Fruit fly (Drosophila melanogaster) whole organism, pupa: ENCODE measurements around the gene CG3198.

Source experiments
- CG10348 ChIP-seq: fragments of 200-800 bp; sonication (Bioruptor generic); IDR thresholded peaks from 2 replicates; pipeline ENCODE4 v1.3.6; 2022; ENCODE audit warnings: missing biosample characterization, missing genetic modification characterization
- CG12605 ChIP-seq: fragments of 200-800 bp; sonication (Bioruptor generic); IDR thresholded peaks from 2 replicates; pipeline ENCODE4 v1.3.6; 2022; ENCODE audit warnings: missing biosample characterization, missing genetic modification characterization
- CG13204 ChIP-seq: fragments of 200-800 bp; sonication (Bioruptor generic); optimal IDR thresholded peaks from 2 replicates; lab custom pipeline; 2018; ENCODE audit warnings: missing biosample characterization, mild to moderate bottlenecking, missing genetic modification characterization, moderate library complexity
- CG14655 ChIP-seq: fragments of 200-800 bp; sonication (Bioruptor generic); optimal IDR thresholded peaks from 3 replicates; lab custom pipeline; 2017; ENCODE audit warnings: mild to moderate bottlenecking, missing biosample characterization, missing genetic modification reagents, missing genetic modification characterization
- CG15710 ChIP-seq: fragments of 200-800 bp; sonication (Bioruptor generic); optimal IDR thresholded peaks from 2 replicates; lab custom pipeline; 2018; ENCODE audit warnings: missing biosample characterization, mild to moderate bottlenecking, missing genetic modification characterization, moderate library complexity
- CG17806 ChIP-seq: fragments of 200-800 bp; sonication (Bioruptor generic); optimal IDR thresholded peaks from 2 replicates; lab custom pipeline; 2018; ENCODE audit warnings: missing biosample characterization, mild to moderate bottlenecking, missing genetic modification characterization, moderate library complexity
- CG32121 ChIP-seq: fragments of 200-800 bp; sonication (Bioruptor generic); IDR thresholded peaks from 2 replicates; pipeline ENCODE4 v1.3.6; 2022; ENCODE audit warnings: missing biosample characterization, missing genetic modification characterization
- CG34367 ChIP-seq: fragments of 200-800 bp; sonication (Bioruptor generic); optimal IDR thresholded peaks from 2 replicates; lab custom pipeline; 2018; ENCODE audit warnings: missing biosample characterization, mild to moderate bottlenecking, missing genetic modification characterization
- CG4496 ChIP-seq: fragments of 200-800 bp; sonication (Bioruptor generic); IDR thresholded peaks from 3 replicates; pipeline ENCODE4 v1.3.6; 2022; ENCODE audit warnings: missing biosample characterization, missing genetic modification characterization
- CG8159 ChIP-seq: fragments of 200-800 bp; sonication (Bioruptor generic); optimal IDR thresholded peaks from 3 replicates; lab custom pipeline; 2018; ENCODE audit warnings: missing biosample characterization, mild to moderate bottlenecking, missing genetic modification characterization, moderate library complexity
- CG8301 ChIP-seq: fragments of 200-800 bp; sonication (Bioruptor generic); optimal IDR thresholded peaks from 2 replicates; lab custom pipeline; 2018; ENCODE audit warnings: missing biosample characterization, mild to moderate bottlenecking, missing genetic modification characterization
- CG9948 ChIP-seq: fragments of 200-800 bp; sonication (Bioruptor generic); optimal IDR thresholded peaks from 2 replicates; lab custom pipeline; 2018; ENCODE audit warnings: missing biosample characterization, mild to moderate bottlenecking, missing genetic modification characterization, moderate library complexity
- D1 ChIP-seq: fragments of 200-800 bp; sonication (Bioruptor generic); optimal IDR thresholded peaks from 2 replicates; lab custom pipeline; 2018; ENCODE audit warnings: missing biosample characterization, mild to moderate bottlenecking, missing genetic modification characterization, moderate library complexity
- EcR ChIP-seq: fragments of 200-800 bp; sonication (Bioruptor generic); optimal IDR thresholded peaks from 3 replicates; lab custom pipeline; 2019; ENCODE audit warnings: missing biosample characterization, missing genetic modification characterization, mild to moderate bottlenecking, moderate library complexity, missing genetic modification reagents
- Ets98B ChIP-seq: fragments of 200-800 bp; sonication (Bioruptor generic); IDR thresholded peaks from 2 replicates; pipeline ENCODE4 v1.3.6; 2022; ENCODE audit warnings: missing biosample characterization, missing genetic modification characterization
- Pif1A ChIP-seq: fragments of 200-800 bp; sonication (Bioruptor generic); optimal IDR thresholded peaks from 3 replicates; lab custom pipeline; 2016; ENCODE audit warnings: missing biosample characterization, missing genetic modification characterization
- Pif1B ChIP-seq: fragments of 200-800 bp; sonication (Bioruptor generic); optimal IDR thresholded peaks from 3 replicates; lab custom pipeline; 2016; ENCODE audit warnings: missing biosample characterization, missing genetic modification characterization
- Snoo ChIP-seq: fragments of 200-800 bp; sonication (Bioruptor generic); optimal IDR thresholded peaks from 3 replicates; lab custom pipeline; 2017; ENCODE audit warnings: missing biosample characterization, mild to moderate bottlenecking, missing genetic modification characterization, inconsistent platforms
- fd96Ca ChIP-seq: fragments of 200-800 bp; sonication (Bioruptor generic); IDR thresholded peaks from 3 replicates; pipeline ENCODE4 v1.3.6; 2022; ENCODE audit warnings: missing biosample characterization, missing genetic modification characterization
- gl ChIP-seq: fragments of 200-800 bp; sonication (Bioruptor generic); optimal IDR thresholded peaks from 2 replicates; lab custom pipeline; 2018; ENCODE audit warnings: missing biosample characterization, mild to moderate bottlenecking, missing genetic modification characterization
- rn ChIP-seq: fragments of 200-800 bp; sonication (Bioruptor generic); IDR thresholded peaks from 2 replicates; pipeline ENCODE4 v1.3.6; 2022; ENCODE audit warnings: missing biosample characterization, missing genetic modification characterization

Gene CG3198

dm6 chrX:6710665-6711064 lies 36.9 kb upstream of the CG3198 start:
- TF ChIP-seq CG4496 (GFP tag; lab: Robert Waterston, UW) (no peak), fd96Ca (no peak), Snoo (tag; lab: Kevin White, UChicago) (no peak), gl (tag; lab: Kevin White, UChicago) (no peak), CG12605 (GFP tag; lab: Robert Waterston, UW) (no peak), rn (GFP tag; lab: Robert Waterston, UW) (no peak), Pif1B (GFP tag; lab: Kevin White, UChicago) (no peak)

- TF ChIP-seq CG13204 (no peak), CG8301 (tag; lab: Kevin White, UChicago) (no peak), CG15710 (tag; lab: Kevin White, UChicago) (no peak)
Observed at dm6 chrX:6710258-6710657, 36.5 kb upstream of the CG3198 start.

dm6 chrX:6709252-6710037 lies 35.7 kb upstream of the CG3198 start:
- peak; percentile 31 for TF ChIP-seq CG12605 (GFP tag; lab: Robert Waterston, UW)
- no peak for TF ChIP-seq CG8159 (tag; lab: Kevin White, UChicago)
- TF ChIP-seq, all 21 proteins: peak for 1

dm6 chrX:6708580-6709199 lies 34.9 kb upstream of the CG3198 start:
- TF ChIP-seq Pif1A (GFP tag; lab: Kevin White, UChicago) = peak; percentile 11
- peak; percentile 31 for TF ChIP-seq EcR
- no peak for TF ChIP-seq CG13204

- TF ChIP-seq CG9948 (tag; lab: Kevin White, UChicago) = peak; percentile 50
- TF ChIP-seq CG13204 = peak; percentile 54
- TF ChIP-seq CG10348 (GFP tag; lab: Robert Waterston, UW) = no peak
- TF ChIP-seq Pif1B (GFP tag; lab: Kevin White, UChicago) = peak; percentile 18
- peak; percentile 94 for TF ChIP-seq EcR
- peak; percentile 44; the same call in 1 of the 3 replicates for TF ChIP-seq CG4496 (GFP tag; lab: Robert Waterston, UW)
- no peak for TF ChIP-seq Snoo (tag; lab: Kevin White, UChicago)
- peak; percentile 79 for TF ChIP-seq CG12605 (GFP tag; lab: Robert Waterston, UW)
- peak; percentile 54 for TF ChIP-seq CG8159 (tag; lab: Kevin White, UChicago)
- TF ChIP-seq gl (tag; lab: Kevin White, UChicago) = peak; percentile 76
- TF ChIP-seq CG32121 (GFP tag; lab: Robert Waterston, UW) = 0 out of 2 replicates have a peak, but pooled peaks have one; percentile 21
- peak; percentile 36 for TF ChIP-seq CG15710 (tag; lab: Kevin White, UChicago)
- TF ChIP-seq CG14655 = peak; percentile 64
- peak; percentile 35; the same call in 1 of the 2 replicates for TF ChIP-seq Ets98B (GFP tag; lab: Robert Waterston, UW)
- TF ChIP-seq CG17806 (tag; lab: Kevin White, UChicago) = peak; percentile 57
- TF ChIP-seq Pif1A (GFP tag; lab: Kevin White, UChicago) = peak; percentile 27
- TF ChIP-seq rn (GFP tag; lab: Robert Waterston, UW) = no peak
- TF ChIP-seq D1 (tag; lab: Kevin White, UChicago) = no peak
- peak; percentile 41 for TF ChIP-seq CG8301 (tag; lab: Kevin White, UChicago)
- TF ChIP-seq CG34367 (tag; lab: Kevin White, UChicago) = peak; percentile 55
- TF ChIP-seq fd96Ca = peak; percentile 50; the same call in 1 of the 3 replicates
- TF ChIP-seq, all 21 proteins: peak for 17
Observed at dm6 chrX:6708138-6708537, 34.4 kb upstream of the CG3198 start.

dm6 chrX:6706570-6707306 lies 33.0 kb upstream of the CG3198 start:
- TF ChIP-seq Pif1A (GFP tag; lab: Kevin White, UChicago) (no peak), EcR (peak; percentile 78), fd96Ca (no peak)

dm6 chrX:6705890-6706289 lies 32.1 kb upstream of the CG3198 start:
- no peak for TF ChIP-seq CG12605 (GFP tag; lab: Robert Waterston, UW)
- no peak for TF ChIP-seq CG9948 (tag; lab: Kevin White, UChicago)
- no peak for TF ChIP-seq CG17806 (tag; lab: Kevin White, UChicago)
- no peak for TF ChIP-seq CG15710 (tag; lab: Kevin White, UChicago)
- TF ChIP-seq EcR = no peak
- TF ChIP-seq rn (GFP tag; lab: Robert Waterston, UW) = no peak
- TF ChIP-seq, all 21 proteins: peak for 0
